Worm (Caenorhabditis elegans) whole organism, young adult: ENCODE results near the gene pho-12.

Experiments used
- ama-1 ChIP-seq, 3 experiments: fragments of 150-350 bp in 1 of 3; sonication (generic microtip) in 2 of 3; optimal IDR thresholded peaks; 2 replicates each; lab custom pipeline; 2014 to 2018; ENCODE audit warnings: missing biosample characterization in 2 of 3, missing genetic modification characterization in 2 of 3, missing genetic modification reagents in 2 of 3
- snpc-1.1 ChIP-seq: sonication (generic microtip); optimal IDR thresholded peaks from 2 replicates; lab custom pipeline; 2017; ENCODE audit warnings: missing genetic modification characterization, mild to moderate bottlenecking, missing compliant biosample characterization, antibody characterized with exemption, moderate library complexity, missing genotype, missing genetic modification reagents; ENCODE audit not compliant: insufficient read depth

DNA sequence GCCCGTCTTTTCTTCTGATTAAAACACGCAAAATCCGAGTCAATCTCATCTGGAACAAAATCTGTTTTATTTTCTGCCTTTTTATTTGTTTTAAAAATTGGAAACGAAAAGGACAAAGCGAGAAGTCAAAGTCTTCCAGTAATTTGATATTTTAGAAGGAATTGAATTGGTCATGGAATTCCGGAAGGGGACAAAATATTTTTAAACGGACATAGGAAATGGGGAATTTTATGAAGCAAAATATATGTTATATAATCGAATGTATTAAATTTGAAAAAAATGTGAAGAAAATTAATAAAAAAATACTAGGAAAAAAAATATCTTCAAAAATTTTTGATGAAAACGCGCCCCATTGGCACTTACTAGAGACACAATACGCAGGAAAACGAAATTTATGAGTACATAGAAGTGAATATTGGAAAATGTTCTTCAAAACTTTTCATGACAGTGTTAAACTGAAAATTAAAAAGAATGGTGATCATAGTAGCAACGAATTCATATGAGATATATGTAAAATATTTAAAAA is 19.9 kb downstream of the pho-12 start, which contains the start of gene F33G12.7:
- TF ChIP-seq snpc-1.1 (tag; lab: Kevin White, UChicago) (no peak), ama-1 (optimal IDR thresholded peaks at IDR 0.05; lab: Kevin White, UChicago) (no peak), ama-1 (GFP tag; optimal IDR thresholded peaks at IDR 0.05; lab: Kevin White, UChicago) (no peak)
